Fruit fly (Drosophila melanogaster): Measurements from ENCODE around the gene Gapvd1.

Gapvd1 gene

DNA sequence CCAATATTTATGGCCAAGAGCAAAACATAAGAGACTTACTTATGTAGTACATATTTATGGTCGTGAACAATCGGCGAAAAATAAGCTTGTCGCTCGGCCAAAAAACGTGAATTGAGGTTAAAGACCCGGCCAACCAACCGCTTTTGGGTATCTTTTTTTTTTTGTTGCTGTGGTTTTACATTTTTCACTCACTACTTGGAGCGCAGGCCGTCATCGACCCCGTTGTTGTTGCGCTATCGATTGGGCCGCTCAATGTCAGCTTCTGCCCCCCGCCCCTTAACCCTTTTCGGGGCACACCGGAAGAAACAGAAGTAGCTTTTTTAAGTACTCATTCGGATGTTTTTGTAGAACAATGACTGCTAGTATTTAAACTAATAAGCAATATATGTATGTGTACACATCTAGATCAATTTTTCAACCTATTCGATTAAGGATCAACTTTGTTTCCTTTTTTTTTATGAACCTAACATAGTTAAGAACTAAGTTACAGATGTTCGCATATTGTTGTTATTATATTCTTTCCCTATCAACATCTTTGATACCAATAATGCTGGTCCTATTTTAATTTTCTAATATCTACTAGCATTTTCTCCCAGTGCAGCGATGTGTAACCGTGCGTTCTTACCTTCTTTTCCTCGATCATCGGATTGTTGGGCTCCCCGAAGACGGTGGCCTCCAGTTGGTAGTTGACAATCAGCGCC is 13.0 kb downstream of the Gapvd1 start (continued):
- TF ChIP-seq ATbp (GFP tag; optimal IDR thresholded peaks at IDR 0.05), result peak; percentile 59
- peak; percentile 6; the same call in 1 of the 2 replicates for TF ChIP-seq CG11247 (GFP tag; IDR thresholded peaks at IDR 0.05)
- 0 out of 2 replicates have a peak, but pooled peaks have one; percentile 21 for TF ChIP-seq CG43689 (GFP tag; IDR thresholded peaks at IDR 0.05)
- TF ChIP-seq grn (GFP tag; optimal IDR thresholded peaks at IDR 0.05), result no peak
- peak; percentile 51 for TF ChIP-seq sob (GFP tag; IDR thresholded peaks at IDR 0.05)
- no peak for TF ChIP-seq CG3281 (GFP tag; optimal IDR thresholded peaks at IDR 0.05)
- peak; percentile 15 for TF ChIP-seq ERR (GFP tag; optimal IDR thresholded peaks at IDR 0.05)
- TF ChIP-seq Nf-YA (GFP tag; IDR thresholded peaks at IDR 0.05), result no peak
- TF ChIP-seq esg (GFP tag; conservative IDR thresholded peaks at IDR 0.05), result peak; percentile 63
- peak; percentile 64 for TF ChIP-seq cwo (GFP tag; optimal IDR thresholded peaks at IDR 0.05)
- TF ChIP-seq Mrtf (GFP tag; IDR thresholded peaks at IDR 0.05), result no peak; the same call in 2 of the 3 replicates
- peak; percentile 55 for TF ChIP-seq Camta (GFP tag; optimal IDR thresholded peaks at IDR 0.05)
- TF ChIP-seq CG16815 (GFP tag; optimal IDR thresholded peaks at IDR 0.05), result peak; percentile 51
- no peak for TF ChIP-seq NFAT (GFP tag; IDR thresholded peaks at IDR 0.05)
- peak; percentile 46 for TF ChIP-seq Ets97D (GFP tag; optimal IDR thresholded peaks at IDR 0.05)
- peak; percentile 78; the same call in 2 of the 4 replicates for TF ChIP-seq chinmo (GFP tag; IDR thresholded peaks at IDR 0.05; ENCODE audit: partially characterized antibody)
- TF ChIP-seq MESR4 (GFP tag; optimal IDR thresholded peaks at IDR 0.05), result no peak
- no peak for TF ChIP-seq Stat92E (GFP tag; optimal IDR thresholded peaks at IDR 0.05)
- peak; percentile 75 for TF ChIP-seq CG9437 (GFP tag; optimal IDR thresholded peaks at IDR 0.05)
- TF ChIP-seq CG1647 (GFP tag; optimal IDR thresholded peaks at IDR 0.05), result peak; percentile 8
- peak; percentile 19 for TF ChIP-seq CG8359 (GFP tag; optimal IDR thresholded peaks at IDR 0.05; ENCODE audit: borderline replicate concordance)
- no peak for TF ChIP-seq unpg (GFP tag; optimal IDR thresholded peaks at IDR 0.05)
- no peak for TF ChIP-seq jigr1 (GFP tag; IDR thresholded peaks at IDR 0.05)
- TF ChIP-seq ato (GFP tag; IDR thresholded peaks at IDR 0.05; ENCODE audit: partially characterized antibody), result no peak
- TF ChIP-seq CG31388 (GFP tag; optimal IDR thresholded peaks at IDR 0.05), result no peak
- TF ChIP-seq H2.0 (GFP tag; IDR thresholded peaks at IDR 0.05), result 0 out of 2 replicates have a peak, but pooled peaks have one; percentile 12
- peak; percentile 23; the same call in 1 of the 2 replicates for TF ChIP-seq CG4360 (GFP tag; IDR thresholded peaks at IDR 0.05)
- TF ChIP-seq kay (GFP tag; optimal IDR thresholded peaks at IDR 0.05), result peak; percentile 58
- TF ChIP-seq Kr (GFP tag; optimal IDR thresholded peaks at IDR 0.05), result peak; percentile 71
- peak; percentile 5 for TF ChIP-seq cato (GFP tag; optimal IDR thresholded peaks at IDR 0.05; ENCODE audit: borderline replicate concordance)
- no peak for TF ChIP-seq sim (GFP tag; IDR thresholded peaks at IDR 0.05)
- TF ChIP-seq NC2α (GFP tag; optimal IDR thresholded peaks at IDR 0.05), result no peak
- no peak for TF ChIP-seq luna (GFP tag; optimal IDR thresholded peaks at IDR 0.05)
- peak; percentile 36; the same call in 1 of the 2 replicates for TF ChIP-seq CG14667 (GFP tag; IDR thresholded peaks at IDR 0.05)
- TF ChIP-seq CG10366 (GFP tag; IDR thresholded peaks at IDR 0.05), result no peak; the same call in 1 of the 2 replicates
- TF ChIP-seq zfh1 (GFP tag; IDR thresholded peaks at IDR 0.05), result peak; percentile 14; the same call in 1 of the 3 replicates
- TF ChIP-seq en (GFP tag; optimal IDR thresholded peaks at IDR 0.05), result peak; percentile 74
- TF ChIP-seq Fer1 (GFP tag; optimal IDR thresholded peaks at IDR 0.05), result peak; percentile 70
- no peak for TF ChIP-seq Ravus (GFP tag; IDR thresholded peaks at IDR 0.05)
- peak; percentile 75 for TF ChIP-seq dpn (GFP tag; optimal IDR thresholded peaks at IDR 0.05)
- TF ChIP-seq ems (GFP tag; optimal IDR thresholded peaks at IDR 0.05), result peak; percentile 52
- TF ChIP-seq caup (GFP tag; optimal IDR thresholded peaks at IDR 0.05; ENCODE audit: severe bottlenecking), result peak; percentile 20
- peak; percentile 58; the same call in 1 of the 2 replicates for TF ChIP-seq HLH3B (GFP tag; IDR thresholded peaks at IDR 0.05)
- no peak for TF ChIP-seq Dref (GFP tag; IDR thresholded peaks at IDR 0.05)
- no peak for TF ChIP-seq peb (GFP tag; IDR thresholded peaks at IDR 0.05)
- 0 out of 2 replicates have a peak, but pooled peaks have one; percentile 18 for TF ChIP-seq CG10959 (GFP tag; IDR thresholded peaks at IDR 0.05)
- TF ChIP-seq CG1603 (tag; optimal IDR thresholded peaks at IDR 0.05), result no peak
- no peak for TF ChIP-seq mld (GFP tag; IDR thresholded peaks at IDR 0.05; ENCODE audit: partially characterized antibody)
- no peak for TF ChIP-seq CG14860 (GFP tag; IDR thresholded peaks at IDR 0.05; ENCODE audit: partially characterized antibody)

Data from whole organism, embryonic.